Fruit fly (Drosophila melanogaster) ovary, adult (tissue): ENCODE data around the gene CG17196.

Experiments used
- CG17801 ChIP-seq: fragments of 200-800 bp; optimal IDR thresholded peaks from 2 replicates; lab custom pipeline; 2019; ENCODE audit warnings: missing biosample characterization, mild to moderate bottlenecking, missing genetic modification characterization, moderate library complexity; ENCODE audit not compliant: partially characterized antibody

The CG17196 gene

DNA sequence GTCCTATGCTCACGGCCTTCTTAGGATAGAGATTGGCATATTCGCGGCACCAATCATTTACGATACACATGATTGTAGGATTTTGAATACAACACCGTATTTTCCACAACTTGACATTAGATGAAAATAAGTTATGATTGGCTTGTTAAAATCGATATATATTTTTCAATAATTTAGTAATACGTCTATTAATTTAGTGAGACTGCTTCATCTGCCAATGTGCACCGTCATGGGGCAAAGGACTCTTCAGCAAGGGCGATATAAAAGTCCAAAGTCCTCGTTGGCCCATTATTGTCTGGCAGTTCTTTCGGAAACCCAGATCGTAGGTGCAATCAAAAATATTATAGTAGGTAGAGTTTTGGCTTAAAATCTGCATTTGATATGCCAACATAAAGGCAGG is at the start of gene CG17196:
Gene CG17196, minus strand, starts transcription at position 101 of the 400 bp plus-strand sequence.
- TF ChIP-seq CG17801 (GFP tag; lab: Kevin White, UChicago): no peak

- no peak for TF ChIP-seq CG17801 (GFP tag; lab: Kevin White, UChicago)
These were observed 39.1 kb upstream of the CG17196 start, which contains the start of gene CG14354 for dm6 chr3R:25815179-25815578. CG14354 (plus strand) TSS chr3R:25815479.

dm6 chr3R:25811611-25812010 is 35.6 kb upstream of the CG17196 start, which contains the start of the genes Acam and CG17770:
Acam (plus strand) TSS chr3R:25811911.
CG17770 (plus strand) TSS chr3R:25811911.
- no peak for TF ChIP-seq CG17801 (GFP tag; lab: Kevin White, UChicago)

dm6 chr3R:25810796-25811195 is 34.8 kb upstream of the CG17196 start, which contains the start of gene CG5024:
CG5024 (plus strand) TSS chr3R:25811096.
- no peak for TF ChIP-seq CG17801 (GFP tag; lab: Kevin White, UChicago)

dm6 chr3R:25806145-25806544 is 30.1 kb upstream of the CG17196 start, which contains the start of gene BG642167:
BG642167 (plus strand) TSS chr3R:25806445.
- no peak for TF ChIP-seq CG17801 (GFP tag; lab: Kevin White, UChicago)

- TF ChIP-seq CG17801 (GFP tag; lab: Kevin White, UChicago): no peak
These were observed 15.8 kb upstream of the CG17196 start for dm6 chr3R:25791807-25792206.

DNA sequence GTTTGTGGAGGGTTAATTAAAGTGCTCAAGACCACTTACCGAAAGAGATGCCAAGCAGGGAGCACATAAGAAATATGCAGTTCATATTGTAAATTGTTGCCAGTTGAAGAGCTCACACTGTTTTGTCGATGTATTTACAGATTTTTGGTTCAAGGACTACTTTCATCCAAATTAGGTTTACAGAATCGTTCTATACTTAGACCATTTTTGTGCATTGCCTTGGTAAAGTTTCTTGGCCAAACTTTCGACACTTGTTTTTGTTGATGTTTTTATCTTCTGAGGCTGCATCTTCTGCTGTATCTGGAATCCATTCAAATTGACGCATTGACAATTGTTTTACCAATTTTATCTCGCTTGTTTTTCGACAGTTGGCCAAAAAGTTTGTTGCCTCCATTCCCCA is 14.3 kb upstream of the CG17196 start, which contains the start of gene CG31093:
Gene CG31093, minus strand, starts transcription at position 101 of the 400 bp plus-strand sequence.
- TF ChIP-seq CG17801 (GFP tag; lab: Kevin White, UChicago): no peak

dm6 chr3R:25789355-25789754 is 13.3 kb upstream of the CG17196 start, which contains the start of gene CG31380:
CG31380 (minus strand) TSS chr3R:25789455.
- TF ChIP-seq CG17801 (GFP tag; lab: Kevin White, UChicago): no peak

DNA sequence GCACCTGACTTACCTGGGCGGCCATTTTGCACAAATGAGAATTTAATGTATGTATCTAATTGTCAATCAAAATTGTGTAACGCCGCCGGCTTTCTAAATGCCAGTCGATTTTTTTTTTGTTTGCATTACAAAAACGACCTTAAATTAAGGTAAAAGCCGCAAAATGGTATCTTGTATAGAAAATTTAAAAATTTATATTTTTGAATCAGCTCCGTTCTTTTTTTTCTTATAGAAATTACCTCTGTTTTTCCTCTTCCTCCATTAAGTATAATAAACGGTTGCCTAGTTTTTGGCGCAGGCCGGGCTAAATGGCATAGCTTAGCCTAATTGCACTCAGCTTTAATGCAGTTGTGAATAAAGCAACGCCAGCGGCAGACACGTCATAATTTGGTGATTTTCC is 11.2 kb upstream of the CG17196 start, which contains the start of gene CG4960:
Gene CG4960, minus strand, starts transcription at position 101 of the 400 bp plus-strand sequence.
- no peak for TF ChIP-seq CG17801 (GFP tag; lab: Kevin White, UChicago)

dm6 chr3R:25782855-25783424 is 6.9 kb upstream of the CG17196 start:
- no peak for TF ChIP-seq CG17801 (GFP tag; lab: Kevin White, UChicago)

- no peak for TF ChIP-seq CG17801 (GFP tag; lab: Kevin White, UChicago)
These were observed 2.2 kb upstream of the CG17196 start, which contains the start of gene CG4956 for dm6 chr3R:25778205-25778604. CG4956 (minus strand) TSS chr3R:25778305.

DNA sequence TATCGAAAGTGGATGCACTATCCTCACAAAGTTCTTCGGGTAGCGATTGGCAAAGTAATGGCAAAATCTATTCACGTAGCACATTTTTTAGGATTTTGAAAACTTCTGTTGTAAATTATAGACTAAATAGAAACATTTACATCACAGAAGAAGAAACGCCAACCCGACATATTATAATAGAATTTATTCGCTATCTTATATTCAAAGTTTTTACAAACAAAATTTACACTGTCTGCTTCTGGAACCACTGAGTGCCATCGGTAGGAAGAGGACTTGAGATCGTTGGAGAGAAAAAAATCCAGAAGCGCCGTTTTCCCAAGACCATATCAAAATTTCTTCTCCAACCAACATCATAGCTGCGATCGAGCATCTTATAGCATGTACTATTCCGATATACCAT is 1.1 kb upstream of the CG17196 start, which contains the start of gene CG17195:
Gene CG17195, minus strand, starts transcription at position 101 of the 400 bp plus-strand sequence.
- TF ChIP-seq CG17801 (GFP tag; lab: Kevin White, UChicago): no peak

DNA sequence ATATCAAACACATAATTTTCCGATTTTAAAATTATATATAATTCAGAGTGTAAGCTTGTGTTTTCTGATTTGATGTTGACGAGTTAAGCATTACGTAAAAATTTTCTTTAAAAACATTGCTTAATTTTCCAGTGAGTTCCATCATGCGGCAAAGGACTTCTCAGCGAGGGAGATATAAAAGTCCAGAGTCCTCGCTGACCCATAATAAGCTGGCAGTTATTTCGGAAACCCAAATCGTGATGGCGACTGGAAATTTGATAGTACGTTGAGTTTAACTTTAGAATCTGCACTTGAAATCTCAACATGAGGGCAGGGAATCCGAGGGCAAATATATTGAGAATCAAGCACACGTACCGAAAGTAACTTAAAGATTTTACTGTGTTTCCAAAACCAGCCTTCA is 768 bp downstream of the CG17196 start, which contains the start of the genes CG17197 and CG17198:
Gene CG17197, minus strand, starts transcription at position 101 of the 400 bp plus-strand sequence.
Gene CG17198, minus strand, starts transcription at position 101 of the 400 bp plus-strand sequence.
- no peak for TF ChIP-seq CG17801 (GFP tag; lab: Kevin White, UChicago)

dm6 chr3R:25763005-25763404 is 13.0 kb downstream of the CG17196 start, which contains the start of gene LpR1:
LpR1 (minus strand) TSS chr3R:25763105.
- no peak for TF ChIP-seq CG17801 (GFP tag; lab: Kevin White, UChicago)

DNA sequence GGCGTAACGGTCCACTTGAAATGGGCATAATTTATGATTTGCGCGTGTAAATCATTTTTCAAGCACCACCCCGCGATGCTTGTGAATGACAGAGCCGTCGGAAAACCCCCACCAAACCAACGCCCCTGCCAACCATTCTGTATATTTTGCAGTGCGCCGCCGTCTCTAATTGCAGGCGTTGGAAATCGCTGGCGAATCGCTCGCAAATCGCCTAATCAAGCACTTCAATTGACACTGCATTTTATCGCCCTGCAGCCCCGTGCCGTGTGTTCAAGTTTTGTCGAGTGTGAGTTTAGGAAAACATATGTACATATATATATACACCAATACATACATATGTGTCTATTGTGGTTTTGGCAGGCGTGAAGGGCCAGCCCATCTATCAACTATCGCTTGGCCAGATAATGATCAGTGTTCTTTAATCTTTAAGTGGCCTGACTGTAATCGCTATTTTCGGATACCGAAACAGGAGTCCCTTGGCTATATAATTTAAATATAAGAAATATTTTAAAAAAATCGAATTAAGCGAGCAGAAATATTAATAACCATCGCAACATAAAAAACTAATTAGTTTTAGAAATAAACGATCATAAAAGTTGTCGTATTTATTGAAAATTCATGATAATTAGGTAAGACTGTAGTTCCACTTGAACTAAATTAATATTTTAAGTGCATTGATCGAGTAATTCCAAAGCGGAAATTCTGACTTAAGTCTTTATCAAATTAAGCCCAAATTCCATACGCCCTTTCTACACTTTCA is 13.9 kb downstream of the CG17196 start:
- TF ChIP-seq CG17801 (GFP tag; lab: Kevin White, UChicago): no peak
